Worm (Caenorhabditis elegans): ENCODE results near the gene T28A11.20.

- TF ChIP-seq sox-4 (tag; optimal IDR thresholded peaks at IDR 0.05), result no peak
- no peak for TF ChIP-seq ceh-24 (tag; optimal IDR thresholded peaks at IDR 0.05)
Observed at ce11 chrV:3316108-3316507, 43.1 kb upstream of the T28A11.20 start, which contains the start of gene F35F10.1.
